Worm (Caenorhabditis elegans) whole organism, L1 larva: ENCODE data around the gene F17C11.12.

ENCODE experiments used
- C04F5.9 ChIP-seq: sonication (generic microtip); optimal IDR thresholded peaks from 2 replicates; lab custom pipeline; 2016; ENCODE audit warnings: missing genetic modification characterization, missing compliant biosample characterization
- Y116A8C.19 ChIP-seq: sonication (generic microtip); optimal IDR thresholded peaks from 2 replicates; lab custom pipeline; 2016; ENCODE audit warnings: missing compliant biosample characterization, missing genetic modification characterization, borderline replicate concordance
- aha-1 ChIP-seq: fragments of 150-350 bp; optimal IDR thresholded peaks from 2 replicates; lab custom pipeline; 2014; ENCODE audit warnings: missing biosample characterization, missing genetic modification characterization
- aly-2 ChIP-seq: fragments of 150-350 bp; optimal IDR thresholded peaks from 2 replicates; lab custom pipeline; 2014; ENCODE audit warnings: missing biosample characterization, missing genetic modification characterization
- blmp-1 ChIP-seq: fragments of 150-350 bp; optimal IDR thresholded peaks from 2 replicates; lab custom pipeline; 2014; ENCODE audit warnings: missing biosample characterization, missing genetic modification characterization
- ceh-63 ChIP-seq: fragments of 200-800 bp; sonication (Bioruptor generic); optimal IDR thresholded peaks from 2 replicates; lab custom pipeline; 2018; ENCODE audit warnings: mild to moderate bottlenecking, missing genetic modification characterization, missing compliant biosample characterization
- ceh-88 ChIP-seq: fragments of 200-800 bp; sonication (Bioruptor generic); IDR thresholded peaks from 2 replicates; pipeline ENCODE4 v1.3.6; 2022; ENCODE audit warnings: missing genetic modification characterization, missing compliant biosample characterization
- efl-1 ChIP-seq, 4 experiments: fragments of 150-350 bp; optimal IDR thresholded peaks in 3 of 4; peaks in 1 of 4; 1 replicate in 1 of 4; 2 replicates in 3 of 4; lab custom pipeline; 2014; ENCODE audit warnings: missing biosample characterization in 2 of 4, missing genetic modification characterization in 2 of 4, missing genetic modification reagents in 2 of 4
- efl-3 ChIP-seq: fragments of 200-800 bp; sonication (Bioruptor generic); optimal IDR thresholded peaks from 2 replicates; lab custom pipeline; 2018; ENCODE audit warnings: mild to moderate bottlenecking, missing genetic modification characterization, missing compliant biosample characterization
- egl-13 ChIP-seq: sonication (generic microtip); optimal IDR thresholded peaks from 2 replicates; lab custom pipeline; 2016; ENCODE audit warnings: missing genotype, missing genetic modification reagents, missing genetic modification characterization, missing compliant biosample characterization
- ets-5 ChIP-seq: fragments of 200-800 bp; sonication (Bioruptor generic); IDR thresholded peaks from 2 replicates; pipeline ENCODE4 v1.3.6; 2022; ENCODE audit warnings: missing genetic modification characterization, missing compliant biosample characterization
- fkh-10 ChIP-seq: sonication (generic microtip); optimal IDR thresholded peaks from 2 replicates; lab custom pipeline; 2017; ENCODE audit warnings: missing biosample characterization, missing genetic modification reagents, missing genetic modification characterization
- fkh-8 ChIP-seq: sonication (generic microtip); optimal IDR thresholded peaks from 2 replicates; lab custom pipeline; 2016; ENCODE audit warnings: mild to moderate bottlenecking, missing genetic modification characterization, missing compliant biosample characterization
- hlh-17 ChIP-seq: fragments of 200-800 bp; sonication (Bioruptor generic); optimal IDR thresholded peaks from 2 replicates; lab custom pipeline; 2018; ENCODE audit warnings: missing genetic modification characterization, mild to moderate bottlenecking, missing compliant biosample characterization, moderate library complexity, borderline replicate concordance
- lin-14 ChIP-seq: fragments of 200-800 bp; sonication (Bioruptor generic); optimal IDR thresholded peaks from 2 replicates; lab custom pipeline; 2018; ENCODE audit warnings: mild to moderate bottlenecking, missing genetic modification characterization, moderate library complexity, missing compliant biosample characterization
- lin-15B ChIP-seq: fragments of 150-350 bp; sonication (generic microtip); optimal IDR thresholded peaks from 3 replicates; lab custom pipeline; 2014; ENCODE audit warnings: missing biosample characterization, missing genetic modification characterization
- lin-35 ChIP-seq, 2 experiments: fragments of 150-350 bp; optimal IDR thresholded peaks; 2 replicates each; lab custom pipeline; 2014; ENCODE audit warnings: missing biosample characterization in 2 of 2, missing genetic modification characterization in 2 of 2, missing genetic modification reagents in 2 of 2
- lir-3 ChIP-seq: sonication (generic microtip); optimal IDR thresholded peaks from 2 replicates; lab custom pipeline; 2016; ENCODE audit warnings: mild to moderate bottlenecking, missing genetic modification characterization, moderate library complexity, missing compliant biosample characterization; ENCODE audit not compliant: poor library complexity
- lsy-2 ChIP-seq, 2 experiments: fragments of 150-350 bp; optimal IDR thresholded peaks; 2 replicates each; lab custom pipeline; 2014; ENCODE audit warnings: missing biosample characterization in 2 of 2, missing genetic modification characterization in 2 of 2
- mef-2 ChIP-seq: fragments of 150-350 bp; optimal IDR thresholded peaks from 2 replicates; lab custom pipeline; 2014; ENCODE audit warnings: missing biosample characterization, missing genetic modification characterization
- mep-1 ChIP-seq: fragments of 150-350 bp; optimal IDR thresholded peaks from 2 replicates; lab custom pipeline; 2014; ENCODE audit warnings: missing biosample characterization, missing genetic modification characterization
- nhr-11 ChIP-seq: fragments of 150-350 bp; optimal IDR thresholded peaks from 2 replicates; lab custom pipeline; 2014; ENCODE audit warnings: missing biosample characterization, missing genetic modification characterization
- nhr-19 ChIP-seq: fragments of 200-800 bp; sonication (Bioruptor generic); conservative IDR thresholded peaks from 2 replicates; pipeline ENCODE4 v1.3.6; 2022; ENCODE audit warnings: missing genetic modification characterization, missing compliant biosample characterization
- nhr-20 ChIP-seq: sonication (generic microtip); optimal IDR thresholded peaks from 2 replicates; lab custom pipeline; 2016; ENCODE audit warnings: mild to moderate bottlenecking, missing genetic modification characterization, missing compliant biosample characterization
- nhr-47 ChIP-seq: sonication (generic microtip); optimal IDR thresholded peaks from 2 replicates; lab custom pipeline; 2016; ENCODE audit warnings: mild to moderate bottlenecking, missing genetic modification characterization, moderate library complexity, missing compliant biosample characterization
- nhr-71 ChIP-seq: sonication (generic microtip); optimal IDR thresholded peaks from 2 replicates; lab custom pipeline; 2016; ENCODE audit warnings: mild to moderate bottlenecking, missing genetic modification characterization, moderate library complexity, missing compliant biosample characterization
- nhr-85 ChIP-seq: sonication (generic microtip); peaks from one replicate; lab custom pipeline; 2016; ENCODE audit warnings: missing genetic modification characterization, inconsistent platforms, missing compliant biosample characterization
- nhr-90 ChIP-seq: sonication (generic microtip); optimal IDR thresholded peaks from 2 replicates; lab custom pipeline; 2016; ENCODE audit warnings: mild to moderate bottlenecking, missing genetic modification characterization, missing compliant biosample characterization; ENCODE audit not compliant: poor library complexity
- pqm-1 ChIP-seq: sonication (generic microtip); optimal IDR thresholded peaks from 3 replicates; lab custom pipeline; 2017; ENCODE audit warnings: missing biosample characterization, missing genetic modification characterization
- rnt-1 ChIP-seq: sonication (generic microtip); optimal IDR thresholded peaks from 2 replicates; lab custom pipeline; 2016; ENCODE audit warnings: mild to moderate bottlenecking, missing genetic modification characterization, moderate library complexity, missing compliant biosample characterization
- snpc-4 ChIP-seq: fragments of 150-350 bp; optimal IDR thresholded peaks from 2 replicates; lab custom pipeline; 2014; ENCODE audit warnings: missing biosample characterization, missing genetic modification characterization
- snu-23 ChIP-seq: sonication (generic microtip); optimal IDR thresholded peaks from 2 replicates; lab custom pipeline; 2016; ENCODE audit warnings: missing genetic modification characterization, missing compliant biosample characterization
- sptf-1 ChIP-seq: fragments of 150-350 bp; optimal IDR thresholded peaks from 2 replicates; lab custom pipeline; 2014; ENCODE audit warnings: missing biosample characterization, missing genetic modification characterization
- unc-62 ChIP-seq: fragments of 150-350 bp; optimal IDR thresholded peaks from 2 replicates; lab custom pipeline; 2014; ENCODE audit warnings: missing biosample characterization, missing genetic modification reagents, missing genetic modification characterization
- unc-86 ChIP-seq: sonication (generic microtip); optimal IDR thresholded peaks from 2 replicates; lab custom pipeline; 2016; ENCODE audit warnings: missing genetic modification characterization, missing compliant biosample characterization
- unc-98 ChIP-seq: fragments of 200-800 bp; sonication (Bioruptor generic); IDR thresholded peaks from 2 replicates; pipeline ENCODE4 v1.3.6; 2022; ENCODE audit warnings: missing genetic modification characterization, missing compliant biosample characterization
- xbp-1 ChIP-seq: sonication (generic microtip); optimal IDR thresholded peaks from 2 replicates; lab custom pipeline; 2016; ENCODE audit warnings: missing genetic modification characterization, missing compliant biosample characterization
- zag-1 ChIP-seq: fragments of 150-350 bp; optimal IDR thresholded peaks from 2 replicates; lab custom pipeline; 2014; ENCODE audit warnings: missing biosample characterization, missing genetic modification characterization
- zip-4 ChIP-seq: fragments of 200-800 bp; sonication (Bioruptor generic); optimal IDR thresholded peaks from 2 replicates; lab custom pipeline; 2018; ENCODE audit warnings: mild to moderate bottlenecking, missing genetic modification characterization, moderate library complexity, missing compliant biosample characterization
- ztf-11 ChIP-seq, 2 experiments: sonication (generic microtip); optimal IDR thresholded peaks; 2 replicates each; lab custom pipeline; 2016 to 2017; ENCODE audit warnings: missing genetic modification characterization in 2 of 2, missing biosample characterization in 1 of 2, missing compliant biosample characterization in 1 of 2
- ztf-4 ChIP-seq: fragments of 150-350 bp; optimal IDR thresholded peaks from 2 replicates; lab custom pipeline; 2014; ENCODE audit warnings: missing biosample characterization, missing genetic modification characterization

Gene F17C11.12

DNA sequence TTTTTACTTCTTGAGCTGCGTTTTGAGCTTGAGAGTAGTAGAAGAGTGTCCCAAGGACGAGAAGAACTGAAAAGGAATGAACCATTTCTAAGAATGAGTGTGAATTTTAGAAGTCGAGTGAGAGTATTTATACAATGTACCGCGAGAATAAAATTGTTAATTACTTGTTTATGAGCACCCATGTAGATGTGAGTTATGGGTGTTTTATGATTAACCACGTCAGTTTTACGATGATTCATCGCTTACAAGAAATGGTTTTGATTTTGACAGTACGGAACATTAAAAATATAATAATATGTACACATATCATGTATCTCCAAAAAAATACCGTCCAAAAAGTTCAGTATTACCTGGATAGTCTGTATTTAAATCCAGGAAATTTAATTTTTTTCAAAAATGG lies 17.6 kb upstream of the F17C11.12 start, which contains the start of gene clec-221:
TSS of gene clec-221 (minus strand) at position 101 of the 400 bp plus-strand sequence.
- no peak for TF ChIP-seq lin-15B (tag; lab: Kevin White, UChicago)
- no peak for TF ChIP-seq rnt-1 (tag; lab: Kevin White, UChicago)
- no peak for TF ChIP-seq unc-98 (GFP tag; lab: Robert Waterston, UW)
- TF ChIP-seq snpc-4 (tag; lab: Kevin White, UChicago): no peak
- TF ChIP-seq aha-1 (tag; lab: Kevin White, UChicago): no peak
- TF ChIP-seq unc-86 (tag; lab: Kevin White, UChicago): no peak
- no peak for TF ChIP-seq lsy-2 (tag; optimal IDR thresholded peaks at IDR 0.05; lab: Kevin White, UChicago)
- TF ChIP-seq C04F5.9 (tag; lab: Kevin White, UChicago): no peak
- no peak for TF ChIP-seq zip-4 (GFP tag; lab: Kevin White, UChicago)
- no peak for TF ChIP-seq nhr-90
- no peak for TF ChIP-seq blmp-1
- no peak for TF ChIP-seq nhr-85
- TF ChIP-seq zag-1 (tag; lab: Kevin White, UChicago): no peak
- no peak for TF ChIP-seq unc-62
- TF ChIP-seq hlh-17 (GFP tag; lab: Kevin White, UChicago): no peak
- TF ChIP-seq lin-14 (GFP tag; lab: Kevin White, UChicago): no peak
- no peak for TF ChIP-seq ztf-11 (tag; optimal IDR thresholded peaks at IDR 0.05; lab: Kevin White, UChicago)
- TF ChIP-seq Y116A8C.19 (tag; lab: Kevin White, UChicago): no peak
- TF ChIP-seq ceh-63: no peak
- TF ChIP-seq pqm-1: no peak

DNA sequence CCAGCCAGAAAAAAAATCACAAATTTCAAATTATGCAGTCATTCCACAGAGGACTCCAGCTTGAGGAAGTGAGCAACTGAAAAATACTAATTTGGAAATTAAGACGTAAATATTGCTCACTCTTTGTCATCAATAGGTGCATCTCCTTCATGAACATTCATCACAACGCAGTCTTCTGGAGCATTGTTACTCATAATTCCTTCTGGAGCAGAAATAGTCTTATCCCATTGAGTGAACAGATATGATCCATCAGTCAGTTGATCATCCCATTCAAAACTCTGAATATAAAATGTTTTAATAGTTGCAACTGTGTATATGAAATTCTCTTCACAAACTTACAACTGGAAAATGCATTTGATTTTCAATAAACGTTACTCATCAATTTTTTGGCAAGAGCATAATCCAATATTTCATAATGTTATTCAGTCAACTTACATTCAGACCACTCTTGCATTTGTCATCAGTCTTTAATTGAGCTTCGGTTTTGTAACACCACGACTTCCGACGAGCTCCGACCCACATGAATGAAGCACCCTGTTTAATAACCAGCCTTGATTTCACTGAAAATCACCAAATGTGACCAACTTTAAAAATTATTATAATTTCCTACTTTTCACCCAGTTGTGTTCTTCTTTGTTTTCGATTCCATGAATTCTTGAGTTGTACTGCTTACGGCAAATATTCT lies 16.9 kb upstream of the F17C11.12 start:
- peak in 1 of 2 experiments; percentile 19 for TF ChIP-seq lin-35 (GFP tag; optimal IDR thresholded peaks at IDR 0.05; lab: Kevin White, UChicago)
- TF ChIP-seq nhr-11 (tag; lab: Kevin White, UChicago): no peak
- TF ChIP-seq egl-13 (tag; lab: Kevin White, UChicago): no peak
- no peak for TF ChIP-seq mef-2 (tag; lab: Kevin White, UChicago)
- TF ChIP-seq snu-23: peak; percentile 38
- TF ChIP-seq unc-98 (GFP tag; lab: Robert Waterston, UW): no peak
- no peak for TF ChIP-seq efl-3 (GFP tag; lab: Kevin White, UChicago)
- TF ChIP-seq mep-1: no peak
- no peak for TF ChIP-seq sptf-1 (tag; lab: Kevin White, UChicago)
- TF ChIP-seq nhr-19 (GFP tag; lab: Robert Waterston, UW): 0 out of 2 replicates have a peak, but pooled peaks have one; percentile 20
- peak; percentile 19 for TF ChIP-seq ztf-4 (tag; lab: Kevin White, UChicago)
- TF ChIP-seq zag-1 (tag; lab: Kevin White, UChicago): no peak
- peak; percentile 4 for TF ChIP-seq xbp-1 (tag; lab: Kevin White, UChicago)
- peak; percentile 34 for TF ChIP-seq nhr-90
- TF ChIP-seq blmp-1: no peak
- peak; percentile 67 for TF ChIP-seq nhr-71 (tag; lab: Kevin White, UChicago)
- no peak for TF ChIP-seq aly-2
- TF ChIP-seq nhr-85: peak; percentile 51
- TF ChIP-seq lir-3: peak; percentile 50
- TF ChIP-seq fkh-8 (tag; lab: Kevin White, UChicago): no peak
- peak; percentile 47 for TF ChIP-seq nhr-47 (tag; lab: Kevin White, UChicago)
- no peak for TF ChIP-seq fkh-10 (GFP tag; lab: Kevin White, UChicago)
- peak in 1 of 2 experiments; percentile 4 for TF ChIP-seq efl-1 (optimal IDR thresholded peaks at IDR 0.05; lab: Kevin White, UChicago)
- TF ChIP-seq efl-1 (GFP tag; optimal IDR thresholded peaks at IDR 0.05 in 1 of 2; lab: Kevin White, UChicago): peak in 1 of 2 experiments; percentile 80
- peak; percentile 41 for TF ChIP-seq nhr-20 (tag; lab: Kevin White, UChicago)
- no peak for TF ChIP-seq ets-5 (GFP tag; lab: Robert Waterston, UW)
- TF ChIP-seq ceh-88: 0 out of 2 replicates have a peak, but pooled peaks have one; percentile 21
- no peak for TF ChIP-seq unc-86 (tag; lab: Kevin White, UChicago)
